Worm (Caenorhabditis elegans) whole organism, L3 larva: Measurements from ENCODE around the gene K12H6.10.

Experiments used
- R02D3.7 ChIP-seq: fragments of 150-350 bp; optimal IDR thresholded peaks from 2 replicates; lab custom pipeline; 2014; ENCODE audit warnings: missing biosample characterization, missing genetic modification characterization
- jun-1 ChIP-seq: fragments of 150-350 bp; optimal IDR thresholded peaks from 2 replicates; lab custom pipeline; 2014; ENCODE audit warnings: missing biosample characterization, missing genetic modification reagents, missing genetic modification characterization
- lsy-12 ChIP-seq: sonication (generic microtip); optimal IDR thresholded peaks from 2 replicates; lab custom pipeline; 2016; ENCODE audit warnings: mild to moderate bottlenecking, missing genetic modification characterization, missing compliant biosample characterization
- nhr-12 ChIP-seq: fragments of 150-350 bp; optimal IDR thresholded peaks from 2 replicates; lab custom pipeline; 2014; ENCODE audit warnings: missing biosample characterization, missing genetic modification characterization
- nhr-28 ChIP-seq: fragments of 150-350 bp; optimal IDR thresholded peaks from 2 replicates; lab custom pipeline; 2014; ENCODE audit warnings: missing biosample characterization, missing genetic modification characterization
- nhr-76 ChIP-seq: fragments of 150-350 bp; sonication (generic microtip); optimal IDR thresholded peaks from 5 replicates; lab custom pipeline; 2014; ENCODE audit warnings: missing biosample characterization, missing genetic modification characterization
- pqm-1 ChIP-seq: fragments of 150-350 bp; optimal IDR thresholded peaks from 2 replicates; lab custom pipeline; 2017; ENCODE audit warnings: missing biosample characterization, missing genetic modification characterization, inconsistent platforms
- snpc-4 ChIP-seq: fragments of 150-350 bp; optimal IDR thresholded peaks from 2 replicates; lab custom pipeline; 2014; ENCODE audit warnings: missing biosample characterization, missing genetic modification characterization
- unc-62 ChIP-seq: fragments of 150-350 bp; sonication (generic microtip); optimal IDR thresholded peaks from 4 replicates; lab custom pipeline; 2014; ENCODE audit warnings: missing biosample characterization, missing genetic modification reagents, missing genetic modification characterization

DNA sequence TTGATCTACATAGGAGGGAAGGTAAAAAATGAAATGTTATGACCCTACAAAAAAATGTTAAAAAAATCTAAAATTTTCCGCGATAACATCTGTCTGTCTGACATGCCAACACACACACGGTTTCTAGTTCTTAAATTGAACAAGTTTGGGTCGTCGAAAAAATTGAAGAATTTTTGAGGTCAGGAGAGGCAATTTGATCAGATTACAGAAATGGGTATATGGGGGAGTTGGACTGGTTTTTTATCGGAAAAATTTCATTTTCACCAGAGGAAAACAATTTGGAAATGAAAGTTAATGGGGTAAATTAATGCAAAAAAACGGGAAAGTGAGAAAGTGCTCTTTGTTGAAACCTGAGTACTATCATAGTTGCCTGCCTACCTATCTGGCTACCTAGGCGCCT lies 31.1 kb downstream of the K12H6.10 start:
- TF ChIP-seq lsy-12 (tag; lab: Kevin White, UChicago) (no peak), unc-62 (GFP tag; lab: Kevin White, UChicago) (no peak), jun-1 (tag; lab: Kevin White, UChicago) (no peak), pqm-1 (tag; lab: Kevin White, UChicago) (no peak), nhr-28 (no peak), nhr-12 (no peak), snpc-4 (tag; lab: Kevin White, UChicago) (no peak), nhr-76 (no peak), R02D3.7 (tag; lab: Kevin White, UChicago) (no peak)
